Worm (Caenorhabditis elegans) whole organism, mixed stage, embryonic: ENCODE results near the gene srg-48.

Source experiments
- M03D4.4 ChIP-seq: sonication (generic microtip); optimal IDR thresholded peaks from 2 replicates; lab custom pipeline; 2017; ENCODE audit warnings: mild to moderate bottlenecking, missing genetic modification characterization, missing compliant biosample characterization
- bed-3 ChIP-seq: fragments of 200-800 bp; sonication (Bioruptor generic); optimal IDR thresholded peaks from 3 replicates; lab custom pipeline; 2018; ENCODE audit warnings: mild to moderate bottlenecking, missing genetic modification characterization, moderate library complexity, missing compliant biosample characterization
- blmp-1 ChIP-seq: fragments of 150-350 bp; optimal IDR thresholded peaks from 2 replicates; lab custom pipeline; 2014; ENCODE audit warnings: missing biosample characterization, missing genetic modification characterization
- ceh-43 ChIP-seq: fragments of 200-800 bp; sonication (Bioruptor generic); optimal IDR thresholded peaks from 2 replicates; lab custom pipeline; 2018; ENCODE audit warnings: mild to moderate bottlenecking, missing genetic modification characterization, moderate library complexity, missing compliant biosample characterization
- ceh-83 ChIP-seq: fragments of 200-800 bp; sonication (Bioruptor generic); optimal IDR thresholded peaks from 2 replicates; lab custom pipeline; 2018; ENCODE audit warnings: mild to moderate bottlenecking, missing genetic modification characterization, missing compliant biosample characterization
- ces-1 ChIP-seq: fragments of 150-350 bp; optimal IDR thresholded peaks from 2 replicates; lab custom pipeline; 2014; ENCODE audit warnings: missing biosample characterization, missing genetic modification reagents, missing genetic modification characterization
- cnd-1 ChIP-seq: fragments of 200-800 bp; sonication (Bioruptor generic); optimal IDR thresholded peaks from 2 replicates; lab custom pipeline; 2018; ENCODE audit warnings: mild to moderate bottlenecking, missing genetic modification characterization, missing compliant biosample characterization
- drap-1 ChIP-seq: fragments of 200-800 bp; sonication (Bioruptor generic); optimal IDR thresholded peaks from 3 replicates; lab custom pipeline; 2018; ENCODE audit warnings: mild to moderate bottlenecking, missing genetic modification characterization, missing compliant biosample characterization
- elt-1 ChIP-seq: sonication (generic microtip); optimal IDR thresholded peaks from 2 replicates; lab custom pipeline; 2017; ENCODE audit warnings: missing genetic modification characterization, mild to moderate bottlenecking, missing compliant biosample characterization, antibody characterized with exemption, moderate library complexity, borderline replicate concordance; ENCODE audit not compliant: insufficient read depth
- elt-3 ChIP-seq: fragments of 150-350 bp; optimal IDR thresholded peaks from 2 replicates; lab custom pipeline; 2014; ENCODE audit warnings: missing biosample characterization, missing genetic modification characterization
- flh-1 ChIP-seq: fragments of 200-800 bp; sonication (Bioruptor generic); optimal IDR thresholded peaks from 2 replicates; lab custom pipeline; 2018; ENCODE audit warnings: mild to moderate bottlenecking, missing genetic modification characterization, moderate library complexity, missing compliant biosample characterization
- ham-2 ChIP-seq: fragments of 200-800 bp; sonication (Bioruptor generic); optimal IDR thresholded peaks from 2 replicates; lab custom pipeline; 2018; ENCODE audit warnings: mild to moderate bottlenecking, missing genetic modification characterization, missing compliant biosample characterization
- hlh-1 ChIP-seq: fragments of 150-350 bp; optimal IDR thresholded peaks from 2 replicates; lab custom pipeline; 2014; ENCODE audit warnings: missing biosample characterization, missing genetic modification reagents, missing genetic modification characterization
- lin-13 ChIP-seq: fragments of 150-350 bp; optimal IDR thresholded peaks from 2 replicates; lab custom pipeline; 2014; ENCODE audit warnings: missing biosample characterization, missing genetic modification characterization
- lin-32 ChIP-seq: fragments of 200-800 bp; sonication (Bioruptor generic); optimal IDR thresholded peaks from 2 replicates; lab custom pipeline; 2018; ENCODE audit warnings: mild to moderate bottlenecking, missing genetic modification characterization, missing compliant biosample characterization
- mab-5 ChIP-seq: fragments of 150-350 bp; optimal IDR thresholded peaks from 2 replicates; lab custom pipeline; 2014; ENCODE audit warnings: missing biosample characterization, missing genetic modification characterization
- mep-1 ChIP-seq: fragments of 150-350 bp; optimal IDR thresholded peaks from 2 replicates; lab custom pipeline; 2017; ENCODE audit warnings: missing biosample characterization, missing genetic modification reagents, missing genetic modification characterization, inconsistent platforms
- mls-2 ChIP-seq: sonication (generic microtip); optimal IDR thresholded peaks from 2 replicates; lab custom pipeline; 2016; ENCODE audit warnings: mild to moderate bottlenecking, missing genetic modification characterization, moderate library complexity, missing compliant biosample characterization
- nhr-12 ChIP-seq: fragments of 150-350 bp; optimal IDR thresholded peaks from 2 replicates; lab custom pipeline; 2014; ENCODE audit warnings: missing biosample characterization, missing genetic modification characterization
- nhr-2 ChIP-seq: fragments of 150-350 bp; optimal IDR thresholded peaks from 2 replicates; lab custom pipeline; 2014; ENCODE audit warnings: missing biosample characterization, missing genetic modification characterization
- nhr-237 ChIP-seq: fragments of 150-350 bp; optimal IDR thresholded peaks from 2 replicates; lab custom pipeline; 2014; ENCODE audit warnings: missing biosample characterization, missing genetic modification characterization
- nhr-28 ChIP-seq: fragments of 150-350 bp; optimal IDR thresholded peaks from 2 replicates; lab custom pipeline; 2014; ENCODE audit warnings: missing biosample characterization, missing genetic modification characterization
- nhr-76 ChIP-seq: sonication (generic microtip); optimal IDR thresholded peaks from 2 replicates; lab custom pipeline; 2017; ENCODE audit warnings: missing biosample characterization, missing genetic modification characterization
- pha-4 ChIP-seq: fragments of 150-350 bp; optimal IDR thresholded peaks from 2 replicates; lab custom pipeline; 2018; ENCODE audit warnings: missing biosample characterization, missing genetic modification reagents, missing genetic modification characterization
- sem-2 ChIP-seq: fragments of 200-800 bp; sonication (Bioruptor generic); optimal IDR thresholded peaks from 2 replicates; lab custom pipeline; 2018; ENCODE audit warnings: mild to moderate bottlenecking, missing genetic modification characterization, missing compliant biosample characterization
- snpc-4 ChIP-seq: fragments of 150-350 bp; optimal IDR thresholded peaks from 2 replicates; lab custom pipeline; 2014; ENCODE audit warnings: missing biosample characterization, missing genetic modification characterization
- sptf-1 ChIP-seq: sonication (generic microtip); optimal IDR thresholded peaks from 2 replicates; lab custom pipeline; 2017; ENCODE audit warnings: mild to moderate bottlenecking, missing genetic modification characterization, moderate library complexity, missing compliant biosample characterization
- tbx-8 ChIP-seq: fragments of 200-800 bp; sonication (Bioruptor generic); optimal IDR thresholded peaks from 2 replicates; lab custom pipeline; 2018; ENCODE audit warnings: mild to moderate bottlenecking, missing genetic modification characterization, moderate library complexity, missing compliant biosample characterization
- unc-39 ChIP-seq: fragments of 150-350 bp; optimal IDR thresholded peaks from 2 replicates; lab custom pipeline; 2014; ENCODE audit warnings: missing biosample characterization, missing genetic modification characterization
- unc-62 ChIP-seq: fragments of 150-350 bp; optimal IDR thresholded peaks from 2 replicates; lab custom pipeline; 2014; ENCODE audit warnings: missing biosample characterization, missing genetic modification reagents, missing genetic modification characterization
- zip-8 ChIP-seq: fragments of 150-350 bp; optimal IDR thresholded peaks from 2 replicates; lab custom pipeline; 2014; ENCODE audit warnings: missing biosample characterization, missing genetic modification characterization
- ztf-11 ChIP-seq: fragments of 150-350 bp; optimal IDR thresholded peaks from 2 replicates; lab custom pipeline; 2014; ENCODE audit warnings: missing biosample characterization, missing genetic modification characterization

The srg-48 gene

ce11 chrIV:7075063-7075462 is 2.9 kb downstream of the srg-48 start, which contains the start of gene srg-50:
TSS of gene srg-50 (minus strand) at chrIV:7075163.
- TF ChIP-seq nhr-237 (tag; lab: Kevin White, UChicago) (no peak), lin-32 (no peak), sptf-1 (tag; lab: Kevin White, UChicago) (no peak), blmp-1 (no peak), M03D4.4 (tag; lab: Kevin White, UChicago) (no peak), unc-39 (tag; lab: Kevin White, UChicago) (no peak), elt-3 (tag; lab: Kevin White, UChicago) (no peak), drap-1 (GFP tag; lab: Kevin White, UChicago) (no peak), mep-1 (tag; lab: Kevin White, UChicago) (no peak), nhr-76 (no peak), mls-2 (tag; lab: Kevin White, UChicago) (no peak)
- TF ChIP-seq, all 35 proteins: peak for 0

- no peak for TF ChIP-seq M03D4.4 (tag; lab: Kevin White, UChicago)
- no peak for TF ChIP-seq lin-32
- TF ChIP-seq bed-3 (GFP tag; lab: Kevin White, UChicago): no peak
- no peak for TF ChIP-seq zip-8 (tag; lab: Kevin White, UChicago)
- no peak for TF ChIP-seq mls-2 (tag; lab: Kevin White, UChicago)
- no peak for TF ChIP-seq ces-1
- no peak for TF ChIP-seq drap-1 (GFP tag; lab: Kevin White, UChicago)
- TF ChIP-seq ztf-11: no peak
- TF ChIP-seq sem-2 (GFP tag; lab: Kevin White, UChicago): no peak
- TF ChIP-seq lin-13 (tag; lab: Kevin White, UChicago): no peak
- no peak for TF ChIP-seq ceh-83 (GFP tag; lab: Kevin White, UChicago)
- no peak for TF ChIP-seq nhr-28 (tag; lab: Kevin White, UChicago)
- no peak for TF ChIP-seq nhr-12
- TF ChIP-seq elt-1 (tag; lab: Kevin White, UChicago): no peak
Measured at ce11 chrIV:7081214-7081613, 9.0 kb downstream of the srg-48 start, which contains the start of gene Y43B11AR.1. TSS of gene Y43B11AR.1 (plus strand) at chrIV:7081514.

DNA sequence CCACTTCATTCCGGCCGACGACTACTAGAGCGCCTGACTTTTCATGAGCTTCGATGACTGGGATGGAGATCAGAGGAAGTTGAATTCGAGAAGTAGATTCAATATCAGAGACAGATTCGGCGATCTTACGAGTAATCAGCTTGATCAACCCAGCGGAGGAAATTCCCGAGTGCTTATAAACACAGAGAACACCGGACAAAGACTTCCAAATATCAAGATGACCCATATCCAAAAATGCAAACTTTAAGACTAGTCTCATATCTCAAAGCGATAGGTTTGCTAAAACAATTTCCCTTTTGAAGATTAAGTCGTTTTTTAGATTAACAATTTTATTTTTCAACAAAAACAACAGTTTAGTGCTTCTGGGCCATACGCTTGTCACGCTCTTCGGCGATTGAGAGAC is 11.2 kb downstream of the srg-48 start, which contains the start of gene Y43B11AR.3:
Gene Y43B11AR.3, minus strand, starts transcription at position 335 of the 403 bp plus-strand sequence.
- TF ChIP-seq snpc-4 (no peak), ztf-11 (no peak), mep-1 (tag; lab: Kevin White, UChicago) (no peak), unc-39 (tag; lab: Kevin White, UChicago) (no peak), flh-1 (GFP tag; lab: Kevin White, UChicago) (no peak), sem-2 (GFP tag; lab: Kevin White, UChicago) (no peak), elt-3 (tag; lab: Kevin White, UChicago) (no peak), cnd-1 (tag; lab: Kevin White, UChicago) (no peak), blmp-1 (no peak), drap-1 (GFP tag; lab: Kevin White, UChicago) (no peak), mab-5 (tag; lab: Kevin White, UChicago) (no peak), lin-13 (tag; lab: Kevin White, UChicago) (no peak), ceh-43 (GFP tag; lab: Kevin White, UChicago) (no peak), elt-1 (tag; lab: Kevin White, UChicago) (no peak), ceh-83 (GFP tag; lab: Kevin White, UChicago) (no peak), nhr-2 (no peak), bed-3 (GFP tag; lab: Kevin White, UChicago) (no peak), nhr-28 (tag; lab: Kevin White, UChicago) (no peak), hlh-1 (tag; lab: Kevin White, UChicago) (no peak), pha-4 (tag; lab: Kevin White, UChicago) (no peak)

ce11 chrIV:7083976-7084375 is 11.8 kb downstream of the srg-48 start:
- TF ChIP-seq mab-5 (tag; lab: Kevin White, UChicago): no peak
- TF ChIP-seq sem-2 (GFP tag; lab: Kevin White, UChicago): no peak
- TF ChIP-seq elt-1 (tag; lab: Kevin White, UChicago): no peak
- no peak for TF ChIP-seq tbx-8 (GFP tag; lab: Kevin White, UChicago)
- no peak for TF ChIP-seq nhr-76
- no peak for TF ChIP-seq ham-2 (GFP tag; lab: Kevin White, UChicago)
- TF ChIP-seq ces-1: no peak
- no peak for TF ChIP-seq sptf-1 (tag; lab: Kevin White, UChicago)
- TF ChIP-seq nhr-2: no peak
- no peak for TF ChIP-seq unc-62
- TF ChIP-seq nhr-237 (tag; lab: Kevin White, UChicago): no peak
